Fruit fly (Drosophila melanogaster) whole organism, prepupa: ENCODE measurements around the gene Jon65Aii.
A peak's percentile ranks its signal among the peaks of the same experiment; 100 is the strongest.

ENCODE experiments used
- CG10631 ChIP-seq: fragments of 200-800 bp; sonication (Bioruptor generic); optimal IDR thresholded peaks from 2 replicates; lab custom pipeline; 2016; ENCODE audit warnings: missing biosample characterization, missing genetic modification characterization
- CG10669 ChIP-seq: fragments of 200-800 bp; sonication (Bioruptor generic); optimal IDR thresholded peaks from 3 replicates; lab custom pipeline; 2018; ENCODE audit warnings: missing biosample characterization, mild to moderate bottlenecking, missing genetic modification characterization, moderate library complexity
- CG11294 ChIP-seq: fragments of 200-800 bp; sonication (Bioruptor generic); IDR thresholded peaks from 2 replicates; pipeline ENCODE4 v1.3.6; 2022; ENCODE audit warnings: missing biosample characterization, missing genetic modification characterization
- CG11902 ChIP-seq: fragments of 200-800 bp; sonication (Bioruptor generic); optimal IDR thresholded peaks from 3 replicates; lab custom pipeline; 2016; ENCODE audit warnings: missing biosample characterization, missing genetic modification characterization
- CG15336 ChIP-seq: fragments of 200-800 bp; sonication (Bioruptor generic); IDR thresholded peaks from 2 replicates; pipeline ENCODE4 v1.3.6; 2022; ENCODE audit warnings: missing biosample characterization, missing genetic modification characterization
- CG32006 ChIP-seq: fragments of 200-800 bp; sonication (Bioruptor generic); optimal IDR thresholded peaks from 3 replicates; lab custom pipeline; 2017; ENCODE audit warnings: missing biosample characterization, mild to moderate bottlenecking, missing genetic modification characterization
- CG3919 ChIP-seq: fragments of 200-800 bp; sonication (Bioruptor generic); optimal IDR thresholded peaks from 3 replicates; lab custom pipeline; 2016; ENCODE audit warnings: missing biosample characterization, missing genetic modification characterization
- CG4318 ChIP-seq: fragments of 200-800 bp; sonication (Bioruptor generic); optimal IDR thresholded peaks from 3 replicates; lab custom pipeline; 2017; ENCODE audit warnings: missing biosample characterization, mild to moderate bottlenecking, missing genetic modification characterization
- CG6163 ChIP-seq: fragments of 200-800 bp; sonication (Bioruptor generic); IDR thresholded peaks from 3 replicates; pipeline ENCODE4 v1.3.6; 2022; ENCODE audit warnings: missing biosample characterization, missing genetic modification characterization
- CG6276 ChIP-seq: fragments of 200-800 bp; sonication (Bioruptor generic); optimal IDR thresholded peaks from 2 replicates; lab custom pipeline; 2017; ENCODE audit warnings: missing biosample characterization, mild to moderate bottlenecking, missing genetic modification characterization
- CG6808 ChIP-seq: fragments of 200-800 bp; sonication (Bioruptor generic); optimal IDR thresholded peaks from 3 replicates; lab custom pipeline; 2017; ENCODE audit warnings: missing biosample characterization, missing genetic modification characterization, mild to moderate bottlenecking, moderate library complexity, missing genetic modification reagents
- CG6854 ChIP-seq: fragments of 200-800 bp; sonication (Bioruptor generic); optimal IDR thresholded peaks from 2 replicates; lab custom pipeline; 2017; ENCODE audit warnings: missing biosample characterization, mild to moderate bottlenecking, missing genetic modification characterization
- CG7368 ChIP-seq: fragments of 200-800 bp; sonication (Bioruptor generic); optimal IDR thresholded peaks from 3 replicates; lab custom pipeline; 2016; ENCODE audit warnings: missing biosample characterization, missing genetic modification characterization
- CG8119 ChIP-seq: fragments of 200-800 bp; sonication (Bioruptor generic); IDR thresholded peaks from 3 replicates; pipeline ENCODE4 v1.3.6; 2022; ENCODE audit warnings: missing biosample characterization, missing genetic modification characterization
- CG8319 ChIP-seq: fragments of 200-800 bp; sonication (Bioruptor generic); optimal IDR thresholded peaks from 3 replicates; lab custom pipeline; 2016; ENCODE audit warnings: missing biosample characterization, missing genetic modification characterization
- CG8632 ChIP-seq: fragments of 200-800 bp; sonication (Bioruptor generic); optimal IDR thresholded peaks from 3 replicates; lab custom pipeline; 2016; ENCODE audit warnings: missing biosample characterization, missing genetic modification characterization
- Eip78C ChIP-seq: fragments of 200-800 bp; sonication (Bioruptor generic); peaks from one replicate; lab custom pipeline; 2016; ENCODE audit warnings: missing biosample characterization, missing genetic modification characterization
- Gug ChIP-seq: fragments of 200-800 bp; sonication (Bioruptor generic); IDR thresholded peaks from 2 replicates; pipeline ENCODE4 v1.3.6; 2022; ENCODE audit warnings: missing biosample characterization, missing genetic modification characterization
- Hr38 ChIP-seq: sonication (Bioruptor generic); optimal IDR thresholded peaks from 2 replicates; lab custom pipeline; 2016; ENCODE audit warnings: missing biosample characterization, missing genetic modification characterization
- Hr39 ChIP-seq: fragments of 200-800 bp; sonication (Bioruptor generic); optimal IDR thresholded peaks from 2 replicates; lab custom pipeline; 2016; ENCODE audit warnings: missing biosample characterization, missing genetic modification characterization
- Hr4 ChIP-seq: fragments of 200-800 bp; sonication (Bioruptor generic); optimal IDR thresholded peaks from 3 replicates; lab custom pipeline; 2016; ENCODE audit warnings: missing biosample characterization, missing genetic modification characterization
- Lpt ChIP-seq: fragments of 200-800 bp; sonication (Bioruptor generic); optimal IDR thresholded peaks from 3 replicates; lab custom pipeline; 2016; ENCODE audit warnings: missing biosample characterization, missing genetic modification characterization
- Met ChIP-seq: fragments of 200-800 bp; sonication (Bioruptor generic); optimal IDR thresholded peaks from 3 replicates; lab custom pipeline; 2016; ENCODE audit warnings: missing biosample characterization, missing genetic modification characterization
- OdsH ChIP-seq: fragments of 200-800 bp; sonication (Bioruptor generic); optimal IDR thresholded peaks from 3 replicates; lab custom pipeline; 2016; ENCODE audit warnings: missing biosample characterization, missing genetic modification characterization
- Smox ChIP-seq: fragments of 200-800 bp; sonication (Bioruptor generic); optimal IDR thresholded peaks from 3 replicates; lab custom pipeline; 2016; ENCODE audit warnings: missing biosample characterization, missing genetic modification characterization
- Sox102F ChIP-seq: fragments of 200-800 bp; sonication (Bioruptor generic); optimal IDR thresholded peaks from 2 replicates; lab custom pipeline; 2016; ENCODE audit warnings: missing biosample characterization, mild to moderate bottlenecking, missing genetic modification characterization
- Sox14 ChIP-seq: fragments of 200-800 bp; sonication (Bioruptor generic); optimal IDR thresholded peaks from 3 replicates; lab custom pipeline; 2016; ENCODE audit warnings: missing biosample characterization, missing genetic modification characterization
- achi ChIP-seq: fragments of 200-800 bp; sonication (Bioruptor generic); optimal IDR thresholded peaks from 3 replicates; lab custom pipeline; 2016; ENCODE audit warnings: missing biosample characterization, missing genetic modification characterization
- acj6 ChIP-seq: fragments of 200-800 bp; sonication (Bioruptor generic); optimal IDR thresholded peaks from 3 replicates; lab custom pipeline; 2016; ENCODE audit warnings: missing biosample characterization, missing genetic modification characterization
- dac ChIP-seq: fragments of 200-800 bp; sonication (Bioruptor generic); optimal IDR thresholded peaks from 2 replicates; lab custom pipeline; 2017; ENCODE audit warnings: missing biosample characterization, mild to moderate bottlenecking, missing genetic modification characterization
- dsx ChIP-seq: fragments of 200-800 bp; optimal IDR thresholded peaks from 3 replicates; lab custom pipeline; 2019; ENCODE audit warnings: missing biosample characterization, mild to moderate bottlenecking, missing genetic modification characterization, moderate library complexity; ENCODE audit not compliant: poor library complexity, severe bottlenecking
- eg ChIP-seq: fragments of 200-800 bp; sonication (Bioruptor generic); IDR thresholded peaks from 3 replicates; pipeline ENCODE4 v1.3.6; 2022; ENCODE audit warnings: missing biosample characterization, missing genetic modification characterization
- fkh ChIP-seq: fragments of 200-800 bp; sonication (Bioruptor generic); optimal IDR thresholded peaks from 3 replicates; lab custom pipeline; 2017; ENCODE audit warnings: missing biosample characterization, mild to moderate bottlenecking, missing genetic modification characterization, moderate library complexity
- lz ChIP-seq: fragments of 200-800 bp; sonication (Bioruptor generic); optimal IDR thresholded peaks from 3 replicates; lab custom pipeline; 2016; ENCODE audit warnings: missing biosample characterization, missing genetic modification characterization
- pdm3 ChIP-seq: fragments of 200-800 bp; sonication (Bioruptor generic); optimal IDR thresholded peaks from 3 replicates; lab custom pipeline; 2016; ENCODE audit warnings: missing biosample characterization, missing genetic modification characterization
- spab ChIP-seq: fragments of 200-800 bp; sonication (Bioruptor generic); optimal IDR thresholded peaks from 2 replicates; lab custom pipeline; 2017; ENCODE audit warnings: missing biosample characterization, mild to moderate bottlenecking, missing genetic modification characterization, missing genetic modification reagents
- svp ChIP-seq: fragments of 200-800 bp; sonication (Bioruptor generic); peaks from one replicate; lab custom pipeline; 2016; ENCODE audit warnings: missing biosample characterization, missing genetic modification characterization
- topi ChIP-seq: fragments of 200-800 bp; sonication (Bioruptor generic); optimal IDR thresholded peaks from 3 replicates; lab custom pipeline; 2016; ENCODE audit warnings: missing biosample characterization, missing genetic modification characterization

The Jon65Aii gene

dm6 chr3L:6085157-6085556 is 33.0 kb downstream of the Jon65Aii start (continued):
- TF ChIP-seq CG6276 (GFP tag; lab: Kevin White, UChicago) (peak; percentile 45), Hr4 (GFP tag; lab: Kevin White, UChicago) (peak; percentile 46), fkh (GFP tag; lab: Kevin White, UChicago) (no peak), CG11294 (GFP tag; lab: Robert Waterston, UW) (no peak), achi (GFP tag; lab: Kevin White, UChicago) (peak; percentile 83), CG8632 (GFP tag; lab: Kevin White, UChicago) (peak; percentile 73)

- peak; percentile 41 for TF ChIP-seq Hr4 (GFP tag; lab: Kevin White, UChicago)
- 0 out of 3 replicates have a peak, but pooled peaks have one; percentile 26 for TF ChIP-seq CG8119 (GFP tag; lab: Robert Waterston, UW)
- no peak for TF ChIP-seq svp (GFP tag; lab: Kevin White, UChicago)
- TF ChIP-seq acj6 (GFP tag; lab: Kevin White, UChicago) = peak; percentile 40
- peak; percentile 23 for TF ChIP-seq achi (GFP tag; lab: Kevin White, UChicago)
- TF ChIP-seq topi (GFP tag; lab: Kevin White, UChicago) = no peak
- peak; percentile 58 for TF ChIP-seq CG32006 (GFP tag; lab: Kevin White, UChicago)
- TF ChIP-seq Hr38 (GFP tag; lab: Kevin White, UChicago) = no peak
- TF ChIP-seq CG15336 (GFP tag; lab: Robert Waterston, UW) = peak; percentile 48
- peak; percentile 50; the same call in 1 of the 3 replicates for TF ChIP-seq eg (GFP tag; lab: Robert Waterston, UW)
- TF ChIP-seq Lpt = no peak
- TF ChIP-seq CG4318 = peak; percentile 6
- TF ChIP-seq dsx (GFP tag; lab: Kevin White, UChicago) = no peak
- no peak for TF ChIP-seq dac (GFP tag; lab: Kevin White, UChicago)
- no peak for TF ChIP-seq lz (GFP tag; lab: Kevin White, UChicago)
- peak; percentile 20 for TF ChIP-seq Met (GFP tag; lab: Kevin White, UChicago)
- peak; percentile 36 for TF ChIP-seq CG10631 (GFP tag; lab: Kevin White, UChicago)
- TF ChIP-seq Hr39 (GFP tag; lab: Kevin White, UChicago) = peak; percentile 2
- TF ChIP-seq Eip78C (GFP tag; lab: Kevin White, UChicago) = peak; percentile 49
- TF ChIP-seq pdm3 (GFP tag; lab: Kevin White, UChicago) = peak; percentile 40
- TF ChIP-seq OdsH (GFP tag; lab: Kevin White, UChicago) = peak; percentile 37
These were observed 33.9 kb downstream of the Jon65Aii start for dm6 chr3L:6085988-6086387.

dm6 chr3L:6093213-6093612 is 41.1 kb downstream of the Jon65Aii start, which contains the start of gene CG10469:
Gene CG10469, minus strand, starts transcription at chr3L:6093313.
- TF ChIP-seq CG7368 (GFP tag; lab: Kevin White, UChicago) (no peak), CG10669 (GFP tag; lab: Kevin White, UChicago) (no peak), CG6163 (GFP tag; lab: Robert Waterston, UW) (no peak), dsx (GFP tag; lab: Kevin White, UChicago) (no peak), Hr39 (GFP tag; lab: Kevin White, UChicago) (no peak), achi (GFP tag; lab: Kevin White, UChicago) (no peak), CG10631 (GFP tag; lab: Kevin White, UChicago) (no peak), Smox (GFP tag; lab: Kevin White, UChicago) (no peak), Gug (GFP tag; lab: Robert Waterston, UW) (no peak), CG8119 (GFP tag; lab: Robert Waterston, UW) (no peak), CG6808 (GFP tag; lab: Kevin White, UChicago) (no peak), Hr4 (GFP tag; lab: Kevin White, UChicago) (no peak), CG11902 (no peak), Sox14 (GFP tag; lab: Kevin White, UChicago) (no peak), Sox102F (GFP tag; lab: Kevin White, UChicago) (no peak), CG3919 (GFP tag; lab: Kevin White, UChicago) (no peak), CG8319 (GFP tag; lab: Kevin White, UChicago) (no peak), spab (GFP tag; lab: Kevin White, UChicago) (no peak), CG6854 (no peak)
